Fruit fly (Drosophila melanogaster) Kc167 (cell line): ENCODE measurements around the gene Eip78C.

ENCODE experiments used
- Myc ChIP-seq: fragments of >200 bp; optimal IDR thresholded peaks from 2 replicates; lab custom pipeline; 2017; ENCODE audit warnings: missing external identifiers
- Sin3A ChIP-seq: fragments of >200 bp; optimal IDR thresholded peaks from 2 replicates; lab custom pipeline; 2018; ENCODE audit warnings: missing external identifiers
- h ChIP-seq: fragments of >200 bp; optimal IDR thresholded peaks from 3 replicates; lab custom pipeline; 2018; ENCODE audit warnings: missing external identifiers
- insv ChIP-seq: fragments of >200 bp; optimal IDR thresholded peaks from 3 replicates; lab custom pipeline; 2018; ENCODE audit warnings: missing external identifiers
- psq ChIP-seq: fragments of >200 bp; optimal IDR thresholded peaks from 2 replicates; lab custom pipeline; 2017; ENCODE audit warnings: missing external identifiers
- ttk ChIP-seq: sonication (Bioruptor generic); optimal IDR thresholded peaks from 2 replicates; lab custom pipeline; 2017; ENCODE audit warnings: missing external identifiers

The Eip78C gene

DNA sequence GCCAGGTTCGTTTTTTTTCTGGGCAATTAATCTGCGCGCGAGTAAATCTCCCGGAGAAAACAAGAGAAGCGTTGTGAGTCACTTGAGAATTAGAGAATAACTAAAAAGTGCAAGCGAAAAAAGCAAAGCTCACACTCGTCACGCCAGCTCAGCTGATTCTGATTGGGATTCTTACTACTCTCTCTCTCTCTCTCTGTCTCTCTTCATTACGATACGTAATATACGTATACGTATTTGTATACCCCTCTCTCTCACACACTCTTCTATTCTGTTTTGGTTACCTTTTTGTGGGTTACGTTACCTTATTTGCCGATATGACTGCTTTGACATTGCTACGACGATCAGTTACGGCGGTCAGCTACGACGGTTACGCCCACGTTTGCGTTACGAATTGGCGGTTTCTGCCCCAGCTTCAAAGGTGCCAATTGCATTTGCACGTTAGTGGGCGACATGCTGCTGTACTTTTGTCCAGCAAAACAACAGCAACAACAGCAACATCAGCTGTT, 23.6 kb upstream of the Eip78C start, which contains the start of the genes Targ1, CG10512 and Targ2:
Gene Targ1 (minus strand): TSS at position 106 of the 506 bp plus-strand sequence.
Gene CG10512 (plus strand): TSS at position 144 of the 506 bp plus-strand sequence.
Gene Targ2 (minus strand): TSS at position 456 of the 506 bp plus-strand sequence.
- TF ChIP-seq ttk (no peak), insv (lab: Kevin White, UChicago) (no peak), Myc (lab: Kevin White, UChicago) (no peak), Sin3A (lab: Kevin White, UChicago) (no peak), h (lab: Kevin White, UChicago) (no peak)

DNA sequence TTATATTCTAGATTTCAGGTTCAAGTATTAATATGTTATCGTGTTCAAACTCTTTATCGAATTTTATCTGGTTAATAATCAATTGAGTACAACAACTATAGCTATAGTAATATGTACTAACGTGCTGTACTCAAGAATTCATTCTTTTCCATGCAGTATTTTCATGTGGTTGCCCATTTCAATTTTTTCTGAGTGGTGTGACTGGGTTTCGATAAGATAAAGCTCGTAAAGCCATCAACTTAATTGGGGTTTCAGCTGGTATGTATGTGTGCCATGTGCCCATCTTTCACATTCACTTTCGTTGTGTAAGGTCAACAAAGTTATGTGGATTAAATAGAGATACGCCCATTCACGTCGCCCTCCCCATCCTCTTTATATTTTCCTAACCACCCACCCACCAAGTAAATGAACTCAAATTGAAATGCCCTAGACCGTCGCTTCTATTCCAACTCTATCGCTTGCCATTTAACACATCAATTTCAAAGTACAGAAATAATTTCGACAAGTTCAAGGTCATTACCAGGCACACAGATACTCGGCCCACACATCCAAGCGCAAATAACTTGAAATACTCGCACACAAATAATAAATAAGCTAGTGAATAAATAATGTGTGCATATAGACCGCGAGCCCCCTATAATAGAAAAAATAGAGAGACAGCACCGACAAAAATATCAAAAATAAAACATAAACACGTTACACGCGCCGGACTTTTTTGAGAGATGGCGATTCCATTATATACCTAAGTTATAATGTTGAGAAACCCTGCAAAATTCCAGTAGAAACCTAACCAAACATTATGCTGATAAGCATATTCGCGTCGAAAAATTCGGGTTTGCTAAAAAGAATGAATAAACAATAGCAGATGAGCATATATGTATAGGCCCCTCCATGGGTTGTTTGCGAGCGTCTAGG, 21.6 kb upstream of the Eip78C start:
- TF ChIP-seq insv (lab: Kevin White, UChicago) (no peak), ttk (no peak), psq (lab: Kevin White, UChicago) (no peak), Myc (lab: Kevin White, UChicago) (no peak), Sin3A (lab: Kevin White, UChicago) (no peak), h (lab: Kevin White, UChicago) (no peak)

- no peak for TF ChIP-seq ttk
- no peak for TF ChIP-seq h (lab: Kevin White, UChicago)
- TF ChIP-seq Myc (lab: Kevin White, UChicago): no peak
- TF ChIP-seq Sin3A (lab: Kevin White, UChicago): no peak
- TF ChIP-seq psq (lab: Kevin White, UChicago): no peak
- no peak for TF ChIP-seq insv (lab: Kevin White, UChicago)
Measured at dm6 chr3L:21205496-21205824, 20.9 kb upstream of the Eip78C start.

dm6 chr3L:21206486-21206885, 19.9 kb upstream of the Eip78C start:
- no peak for TF ChIP-seq psq (lab: Kevin White, UChicago)
- no peak for TF ChIP-seq Sin3A (lab: Kevin White, UChicago)
- TF ChIP-seq Myc (lab: Kevin White, UChicago): no peak
- TF ChIP-seq insv (lab: Kevin White, UChicago): no peak
- TF ChIP-seq h (lab: Kevin White, UChicago): no peak
- no peak for TF ChIP-seq ttk

DNA sequence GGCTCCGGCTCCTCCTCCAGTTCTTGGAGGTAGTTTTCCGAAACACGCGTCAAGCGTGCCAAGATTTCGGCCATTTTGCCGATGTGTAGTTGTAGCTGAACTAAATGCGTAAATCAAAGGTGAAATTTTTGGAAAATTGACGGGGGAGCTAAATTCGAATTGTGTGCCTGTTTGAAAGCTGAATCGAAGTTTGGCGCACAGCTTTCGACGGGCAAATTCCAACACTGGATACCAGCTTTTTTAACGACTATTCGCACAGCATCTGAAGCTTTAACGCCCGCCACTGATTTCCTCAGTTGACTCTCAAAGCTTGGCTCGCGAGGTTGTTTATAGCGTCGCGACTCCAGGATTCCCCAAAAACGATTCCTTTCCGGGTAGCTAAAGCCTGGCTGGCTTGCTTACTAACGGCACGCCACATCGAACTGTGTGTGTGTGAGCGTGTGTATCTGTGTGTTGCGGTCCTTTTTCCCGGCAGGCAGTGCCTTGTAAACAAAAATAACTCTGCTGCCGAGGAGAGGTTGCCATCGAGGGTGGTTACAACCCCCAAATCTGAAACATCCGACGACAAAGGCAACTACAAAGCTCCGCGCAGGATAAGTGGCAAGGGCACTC, 16.4 kb upstream of the Eip78C start, which contains the start of the genes CG10510 and CG10508:
Gene CG10510 (minus strand): TSS at position 164 of the 612 bp plus-strand sequence.
Gene CG10508 (plus strand): TSS at position 295 of the 612 bp plus-strand sequence.
- TF ChIP-seq psq (lab: Kevin White, UChicago) (no peak), insv (lab: Kevin White, UChicago) (no peak), Myc (lab: Kevin White, UChicago) (no peak), ttk (no peak), Sin3A (lab: Kevin White, UChicago) (no peak), h (lab: Kevin White, UChicago) (no peak)

DNA sequence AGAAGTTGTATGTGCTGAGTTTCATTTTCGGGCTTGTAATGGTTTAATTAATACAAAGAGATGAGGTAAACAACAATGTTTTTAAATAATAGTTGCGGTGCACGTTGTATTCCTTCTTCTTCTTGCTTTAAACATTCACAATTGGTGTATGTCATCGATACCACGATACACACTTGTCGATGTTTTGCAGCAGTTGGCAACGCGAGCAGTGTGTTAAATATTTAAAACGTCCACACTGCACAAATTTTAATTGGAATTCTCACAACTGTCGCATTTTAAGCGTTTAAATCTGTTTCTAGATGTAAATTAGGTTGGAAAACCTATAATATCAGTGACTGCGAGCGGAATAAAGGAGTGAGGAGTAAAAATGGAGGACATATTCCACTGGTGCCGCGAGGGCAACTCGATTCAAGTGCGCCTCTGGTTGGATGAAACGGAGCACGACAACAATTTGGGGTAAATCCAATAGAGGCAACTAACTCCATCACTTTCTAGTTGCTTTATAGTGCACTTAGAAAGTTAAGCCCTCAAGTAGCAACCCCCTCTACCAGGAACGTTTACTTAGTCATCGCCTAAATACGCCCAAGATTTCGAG, 9.6 kb upstream of the Eip78C start, which contains the start of the genes Trmt112 and Ilk:
Gene Trmt112 (minus strand): TSS at position 143 of the 595 bp plus-strand sequence.
Gene Ilk (plus strand): TSS at position 205 of the 595 bp plus-strand sequence.
- TF ChIP-seq Myc (lab: Kevin White, UChicago): no peak
- no peak for TF ChIP-seq ttk
- TF ChIP-seq Sin3A (lab: Kevin White, UChicago): no peak
- TF ChIP-seq psq (lab: Kevin White, UChicago): no peak
- no peak for TF ChIP-seq insv (lab: Kevin White, UChicago)
- TF ChIP-seq h (lab: Kevin White, UChicago): no peak

DNA sequence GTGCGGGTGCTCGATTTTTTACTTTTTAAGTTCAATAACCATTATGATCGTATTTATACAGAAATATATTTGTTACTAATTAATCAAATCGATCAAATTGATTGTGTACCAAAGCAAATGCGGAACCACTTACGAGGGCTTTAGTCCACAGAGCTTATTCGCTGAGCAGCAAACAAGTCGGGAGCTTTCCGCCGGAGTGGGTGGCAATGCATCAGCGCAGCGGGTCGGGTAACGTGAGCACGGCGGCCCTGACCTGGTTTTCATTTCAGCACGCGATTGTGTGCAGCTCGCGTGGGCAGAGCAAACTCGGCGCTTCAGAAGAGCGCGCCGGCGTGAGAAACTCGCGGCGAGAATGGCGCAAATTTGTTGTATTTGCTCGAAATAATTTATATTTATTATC, 7.2 kb upstream of the Eip78C start:
- no peak for TF ChIP-seq h (lab: Kevin White, UChicago)
- TF ChIP-seq insv (lab: Kevin White, UChicago): no peak
- TF ChIP-seq ttk: no peak

dm6 chr3L:21220100-21220499, 6.3 kb upstream of the Eip78C start, which contains the start of gene CG43219:
Gene CG43219, plus strand, starts transcription at chr3L:21220400.
- no peak for TF ChIP-seq ttk
- no peak for TF ChIP-seq Myc (lab: Kevin White, UChicago)
- no peak for TF ChIP-seq Sin3A (lab: Kevin White, UChicago)
- no peak for TF ChIP-seq psq (lab: Kevin White, UChicago)
- TF ChIP-seq insv (lab: Kevin White, UChicago): no peak
- TF ChIP-seq h (lab: Kevin White, UChicago): no peak

DNA sequence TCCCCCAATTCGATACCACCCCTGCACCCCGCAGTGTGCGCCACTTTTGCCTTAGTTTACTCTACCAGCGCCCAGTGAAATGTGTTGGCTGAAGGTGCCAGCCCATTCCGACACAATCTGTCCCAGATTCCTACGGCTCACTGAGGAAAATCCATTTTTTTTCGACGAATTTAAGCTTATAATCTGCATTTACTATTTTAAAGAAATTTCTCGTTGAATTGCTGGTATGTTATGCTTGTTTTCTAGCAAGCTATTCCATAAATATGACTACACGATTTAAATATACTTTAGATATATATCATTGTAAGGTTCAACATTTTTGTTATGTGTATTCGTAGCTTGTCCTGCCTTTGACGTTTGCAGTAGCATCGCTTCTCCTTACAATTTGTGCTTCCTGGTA, 3.1 kb upstream of the Eip78C start:
- no peak for TF ChIP-seq ttk
- no peak for TF ChIP-seq insv (lab: Kevin White, UChicago)
- no peak for TF ChIP-seq Myc (lab: Kevin White, UChicago)
- TF ChIP-seq h (lab: Kevin White, UChicago): no peak
- TF ChIP-seq Sin3A (lab: Kevin White, UChicago): no peak
- TF ChIP-seq psq (lab: Kevin White, UChicago): no peak

DNA sequence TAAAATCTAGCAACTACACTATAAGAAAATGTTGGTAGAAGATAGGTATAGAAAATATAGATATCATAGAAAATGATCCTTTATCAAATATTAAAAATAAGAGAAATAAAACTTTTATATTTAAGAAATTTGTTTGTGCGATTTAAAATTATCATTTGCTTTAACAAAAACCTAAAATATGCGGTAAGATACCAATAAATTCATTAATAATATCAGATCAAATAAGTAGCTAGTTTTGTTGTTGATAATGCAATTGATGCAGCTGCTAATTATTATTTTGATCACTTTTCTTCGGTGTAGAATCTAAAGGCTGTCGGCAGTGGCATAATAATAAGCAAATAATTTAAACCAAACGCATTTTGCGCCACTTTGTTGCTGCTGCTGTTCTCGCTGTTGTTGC, 2.1 kb upstream of the Eip78C start:
- TF ChIP-seq Sin3A (lab: Kevin White, UChicago) (no peak), h (lab: Kevin White, UChicago) (no peak), ttk (no peak), psq (lab: Kevin White, UChicago) (no peak), insv (lab: Kevin White, UChicago) (no peak), Myc (lab: Kevin White, UChicago) (no peak)
